Fruit fly (Drosophila melanogaster): ENCODE results near the gene PolE1.

Gene PolE1

dm6 chr3R:23363515-23364124 is 15.7 kb downstream of the PolE1 start, which contains the start of gene CG4408:
Gene CG4408, minus strand, starts transcription at chr3R:23363574.
- TF ChIP-seq fd59A (GFP tag; optimal IDR thresholded peaks at IDR 0.05) (peak; percentile 8), Smox (GFP tag; optimal IDR thresholded peaks at IDR 0.05) (peak; percentile 89), CG8319 (GFP tag; optimal IDR thresholded peaks at IDR 0.05) (peak; percentile 71), Met (GFP tag; optimal IDR thresholded peaks at IDR 0.05) (peak; percentile 91), vri (GFP tag; optimal IDR thresholded peaks at IDR 0.05) (peak; percentile 89), CG3919 (GFP tag; optimal IDR thresholded peaks at IDR 0.05) (peak; percentile 76), eg (GFP tag; IDR thresholded peaks at IDR 0.05) (peak; percentile 76), cyc (GFP tag; optimal IDR thresholded peaks at IDR 0.05) (peak; percentile 92), CG16779 (tag; optimal IDR thresholded peaks at IDR 0.05) (peak; percentile 40), Ets21C (GFP tag; optimal IDR thresholded peaks at IDR 0.05) (peak; percentile 88), CG11762 (GFP tag; optimal IDR thresholded peaks at IDR 0.05; ENCODE audit: insufficient read depth) (peak; percentile 55), Hr4 (GFP tag; optimal IDR thresholded peaks at IDR 0.05) (peak; percentile 76), esn (GFP tag; optimal IDR thresholded peaks at IDR 0.05) (peak; percentile 93), fd85E (GFP tag; optimal IDR thresholded peaks at IDR 0.05) (peak; percentile 37), pdm3 (GFP tag; optimal IDR thresholded peaks at IDR 0.05) (peak; percentile 82), CG31627 (GFP tag; optimal IDR thresholded peaks at IDR 0.05) (peak; percentile 94), CG1621 (tag; optimal IDR thresholded peaks at IDR 0.05) (peak; percentile 49), OdsH (GFP tag; optimal IDR thresholded peaks at IDR 0.05) (peak; percentile 83), CG6163 (GFP tag; IDR thresholded peaks at IDR 0.05) (peak; percentile 83), Hr39 (GFP tag; optimal IDR thresholded peaks at IDR 0.05) (peak; percentile 94), net (GFP tag; optimal IDR thresholded peaks at IDR 0.05) (peak; percentile 61), ss (GFP tag; optimal IDR thresholded peaks at IDR 0.05) (peak; percentile 10 to 16), CG6792 (GFP tag; optimal IDR thresholded peaks at IDR 0.05) (peak; percentile 85), dsx (GFP tag; optimal IDR thresholded peaks at IDR 0.05; ENCODE audit: poor library complexity, severe bottlenecking) (peak; percentile 23), CG32006 (GFP tag; optimal IDR thresholded peaks at IDR 0.05) (peak; percentile 73), CG11902 (GFP tag; optimal IDR thresholded peaks at IDR 0.05) (peak; percentile 58), CG10631 (GFP tag; optimal IDR thresholded peaks at IDR 0.05) (peak; percentile 73), salr (GFP tag; optimal IDR thresholded peaks at IDR 0.05) (peak; percentile 16 to 37), CG3032 (tag; optimal IDR thresholded peaks at IDR 0.05) (peak; percentile 77), CG6276 (GFP tag; optimal IDR thresholded peaks at IDR 0.05) (peak; percentile 52), Hr38 (GFP tag; optimal IDR thresholded peaks at IDR 0.05) (no peak), Sox15 (GFP tag; optimal IDR thresholded peaks at IDR 0.05) (peak; percentile 69), CG34406 (GFP tag; optimal IDR thresholded peaks at IDR 0.05) (peak; percentile 70), Sox14 (GFP tag; optimal IDR thresholded peaks at IDR 0.05) (peak; percentile 87), CG15336 (GFP tag; IDR thresholded peaks at IDR 0.05) (peak; percentile 68), Eip75B (GFP tag; optimal IDR thresholded peaks at IDR 0.05) (peak; percentile 88), Sox102F (GFP tag; optimal IDR thresholded peaks at IDR 0.05) (peak; percentile 91), Eip93F (GFP tag; optimal IDR thresholded peaks at IDR 0.05) (peak; percentile 30), spab (GFP tag; optimal IDR thresholded peaks at IDR 0.05) (peak; percentile 52), Lpt (GFP tag; optimal IDR thresholded peaks at IDR 0.05) (peak; percentile 41), Eip78C (GFP tag) (peak; percentile 85), achi (GFP tag; optimal IDR thresholded peaks at IDR 0.05) (peak; percentile 69), topi (GFP tag; optimal IDR thresholded peaks at IDR 0.05) (peak; percentile 92), CG6854 (GFP tag; optimal IDR thresholded peaks at IDR 0.05) (peak; percentile 54), svp (GFP tag) (peak; percentile 97), CG10669 (GFP tag; optimal IDR thresholded peaks at IDR 0.05) (peak; percentile 69), Ets96B (tag; optimal IDR thresholded peaks at IDR 0.05) (peak; percentile 77), Blimp-1 (GFP tag; optimal IDR thresholded peaks at IDR 0.05) (peak; percentile 71), dac (GFP tag; optimal IDR thresholded peaks at IDR 0.05) (no peak), CG8119 (GFP tag; IDR thresholded peaks at IDR 0.05) (peak; percentile 51; the same call in 2 of the 3 replicates), CG8632 (GFP tag; optimal IDR thresholded peaks at IDR 0.05) (peak; percentile 56)

Data from whole organism, prepupa.